Worm (Caenorhabditis elegans) whole organism, mixed stage, embryonic: ENCODE results near the gene Y116A8C.468.

ENCODE experiments used
- elt-1 ChIP-seq: sonication (generic microtip); optimal IDR thresholded peaks from 2 replicates; lab custom pipeline; 2017; ENCODE audit warnings: missing genetic modification characterization, mild to moderate bottlenecking, missing compliant biosample characterization, antibody characterized with exemption, moderate library complexity, borderline replicate concordance; ENCODE audit not compliant: insufficient read depth
- unc-39 ChIP-seq: fragments of 150-350 bp; optimal IDR thresholded peaks from 2 replicates; lab custom pipeline; 2014; ENCODE audit warnings: missing biosample characterization, missing genetic modification characterization
- unc-62 ChIP-seq: fragments of 150-350 bp; optimal IDR thresholded peaks from 2 replicates; lab custom pipeline; 2014; ENCODE audit warnings: missing biosample characterization, missing genetic modification reagents, missing genetic modification characterization

ce11 chrIV:16919212-16919775, 1.1 kb downstream of the Y116A8C.468 start, which contains the start of the genes Y116A8C.470 and Y116A8C.463:
- TF ChIP-seq unc-62 (GFP tag; lab: Kevin White, UChicago) (no peak), unc-39 (tag; lab: Kevin White, UChicago) (no peak), elt-1 (tag; lab: Kevin White, UChicago) (no peak)
